Worm (Caenorhabditis elegans) whole organism, L1 larva: Measurements from ENCODE around the gene F16B12.1.
A peak's percentile ranks its signal among the peaks of the same experiment; 100 is the strongest.

Experiments
- C16A3.4 ChIP-seq: fragments of 150-350 bp; optimal IDR thresholded peaks from 2 replicates; lab custom pipeline; 2014; ENCODE audit warnings: missing biosample characterization, missing genetic modification characterization
- alr-1 ChIP-seq: fragments of 200-800 bp; sonication (Bioruptor generic); optimal IDR thresholded peaks from 2 replicates; lab custom pipeline; 2018; ENCODE audit warnings: borderline replicate concordance, mild to moderate bottlenecking, missing genetic modification characterization, missing compliant biosample characterization
- aly-2 ChIP-seq: fragments of 150-350 bp; optimal IDR thresholded peaks from 2 replicates; lab custom pipeline; 2014; ENCODE audit warnings: missing biosample characterization, missing genetic modification characterization
- ama-1 ChIP-seq: fragments of 150-350 bp; optimal IDR thresholded peaks from 2 replicates; lab custom pipeline; 2014
- blmp-1 ChIP-seq: fragments of 150-350 bp; optimal IDR thresholded peaks from 2 replicates; lab custom pipeline; 2014; ENCODE audit warnings: missing biosample characterization, missing genetic modification characterization
- ceh-8 ChIP-seq: fragments of 200-800 bp; sonication (Bioruptor generic); optimal IDR thresholded peaks from 2 replicates; lab custom pipeline; 2018; ENCODE audit warnings: mild to moderate bottlenecking, missing genetic modification characterization, moderate library complexity, missing compliant biosample characterization
- ceh-90 ChIP-seq: sonication (generic microtip); optimal IDR thresholded peaks from 2 replicates; lab custom pipeline; 2016; ENCODE audit warnings: missing genetic modification characterization, missing compliant biosample characterization
- dpl-1 ChIP-seq, 3 experiments: fragments of 150-350 bp in 2 of 3; sonication (generic microtip) in 1 of 3; optimal IDR thresholded peaks; 2 replicates each; lab custom pipeline; 2014 to 2017; ENCODE audit warnings: missing biosample characterization in 3 of 3, missing genetic modification characterization in 3 of 3, missing genetic modification reagents in 3 of 3
- dsc-1 ChIP-seq: sonication (generic microtip); optimal IDR thresholded peaks from 2 replicates; lab custom pipeline; 2016; ENCODE audit warnings: mild to moderate bottlenecking, missing genetic modification characterization, missing compliant biosample characterization
- efl-1 ChIP-seq, 4 experiments: fragments of 150-350 bp; optimal IDR thresholded peaks in 3 of 4; peaks in 1 of 4; 1 replicate in 1 of 4; 2 replicates in 3 of 4; lab custom pipeline; 2014; ENCODE audit warnings: missing biosample characterization in 2 of 4, missing genetic modification characterization in 2 of 4, missing genetic modification reagents in 2 of 4
- egl-13 ChIP-seq: sonication (generic microtip); optimal IDR thresholded peaks from 2 replicates; lab custom pipeline; 2016; ENCODE audit warnings: missing genotype, missing genetic modification reagents, missing genetic modification characterization, missing compliant biosample characterization
- elt-3 ChIP-seq, 6 experiments: fragments of 150-350 bp in 1 of 6; sonication (generic microtip); optimal IDR thresholded peaks; 2 replicates each; lab custom pipeline; 2017 to 2018; ENCODE audit warnings: missing biosample characterization in 6 of 6, missing genetic modification characterization in 6 of 6, inconsistent platforms in 1 of 6
- ets-5 ChIP-seq: fragments of 200-800 bp; sonication (Bioruptor generic); IDR thresholded peaks from 2 replicates; pipeline ENCODE4 v1.3.6; 2022; ENCODE audit warnings: missing genetic modification characterization, missing compliant biosample characterization
- fkh-10 ChIP-seq: sonication (generic microtip); optimal IDR thresholded peaks from 2 replicates; lab custom pipeline; 2017; ENCODE audit warnings: missing biosample characterization, missing genetic modification reagents, missing genetic modification characterization
- fkh-4 ChIP-seq: sonication (generic microtip); optimal IDR thresholded peaks from 2 replicates; lab custom pipeline; 2016; ENCODE audit warnings: missing compliant biosample characterization, missing genetic modification characterization, borderline replicate concordance
- fkh-8 ChIP-seq: sonication (generic microtip); optimal IDR thresholded peaks from 2 replicates; lab custom pipeline; 2016; ENCODE audit warnings: mild to moderate bottlenecking, missing genetic modification characterization, missing compliant biosample characterization
- grh-1 ChIP-seq: fragments of 200-800 bp; sonication (Bioruptor generic); IDR thresholded peaks from 2 replicates; pipeline ENCODE4 v1.3.6; 2022; ENCODE audit warnings: missing genetic modification reagents, missing genetic modification characterization, missing compliant biosample characterization
- hlh-17 ChIP-seq: fragments of 200-800 bp; sonication (Bioruptor generic); optimal IDR thresholded peaks from 2 replicates; lab custom pipeline; 2018; ENCODE audit warnings: missing genetic modification characterization, mild to moderate bottlenecking, missing compliant biosample characterization, moderate library complexity, borderline replicate concordance
- hpl-2 ChIP-seq: fragments of 150-350 bp; optimal IDR thresholded peaks from 2 replicates; lab custom pipeline; 2014; ENCODE audit warnings: missing biosample characterization, missing genetic modification reagents, missing genetic modification characterization
- irx-1 ChIP-seq: sonication (generic microtip); optimal IDR thresholded peaks from 2 replicates; lab custom pipeline; 2016; ENCODE audit warnings: missing genetic modification characterization, missing compliant biosample characterization
- lin-13 ChIP-seq: fragments of 150-350 bp; optimal IDR thresholded peaks from 2 replicates; lab custom pipeline; 2014; ENCODE audit warnings: missing biosample characterization, missing genetic modification reagents, missing genetic modification characterization
- lin-14 ChIP-seq: fragments of 200-800 bp; sonication (Bioruptor generic); optimal IDR thresholded peaks from 2 replicates; lab custom pipeline; 2018; ENCODE audit warnings: mild to moderate bottlenecking, missing genetic modification characterization, moderate library complexity, missing compliant biosample characterization
- lin-15B ChIP-seq: fragments of 150-350 bp; sonication (generic microtip); optimal IDR thresholded peaks from 3 replicates; lab custom pipeline; 2014; ENCODE audit warnings: missing biosample characterization, missing genetic modification characterization
- lin-39 ChIP-seq: fragments of 150-350 bp; optimal IDR thresholded peaks from 2 replicates; lab custom pipeline; 2014; ENCODE audit warnings: missing biosample characterization, missing genetic modification reagents, missing genetic modification characterization
- lsy-2 ChIP-seq, 2 experiments: fragments of 150-350 bp; optimal IDR thresholded peaks; 2 replicates each; lab custom pipeline; 2014; ENCODE audit warnings: missing biosample characterization in 2 of 2, missing genetic modification characterization in 2 of 2
- mab-9 ChIP-seq: fragments of 200-800 bp; sonication (Bioruptor generic); IDR thresholded peaks from 2 replicates; pipeline ENCODE4 v1.3.6; 2022; ENCODE audit warnings: missing genetic modification reagents, missing genetic modification characterization, missing compliant biosample characterization
- mdl-1 ChIP-seq, 2 experiments: fragments of 150-350 bp; optimal IDR thresholded peaks; 2 replicates each; lab custom pipeline; 2014 to 2017; ENCODE audit warnings: missing biosample characterization in 2 of 2, missing genetic modification characterization in 2 of 2, inconsistent platforms in 1 of 2
- mef-2 ChIP-seq: fragments of 150-350 bp; optimal IDR thresholded peaks from 2 replicates; lab custom pipeline; 2014; ENCODE audit warnings: missing biosample characterization, missing genetic modification characterization
- nhr-20 ChIP-seq: sonication (generic microtip); optimal IDR thresholded peaks from 2 replicates; lab custom pipeline; 2016; ENCODE audit warnings: mild to moderate bottlenecking, missing genetic modification characterization, missing compliant biosample characterization
- nhr-28 ChIP-seq: fragments of 150-350 bp; optimal IDR thresholded peaks from 2 replicates; lab custom pipeline; 2014; ENCODE audit warnings: missing biosample characterization, missing genetic modification characterization
- nhr-47 ChIP-seq: sonication (generic microtip); optimal IDR thresholded peaks from 2 replicates; lab custom pipeline; 2016; ENCODE audit warnings: mild to moderate bottlenecking, missing genetic modification characterization, moderate library complexity, missing compliant biosample characterization
- nhr-71 ChIP-seq: sonication (generic microtip); optimal IDR thresholded peaks from 2 replicates; lab custom pipeline; 2016; ENCODE audit warnings: mild to moderate bottlenecking, missing genetic modification characterization, moderate library complexity, missing compliant biosample characterization
- nhr-77 ChIP-seq: fragments of 150-350 bp; optimal IDR thresholded peaks from 2 replicates; lab custom pipeline; 2014; ENCODE audit warnings: missing biosample characterization, missing genetic modification characterization
- nhr-85 ChIP-seq: sonication (generic microtip); peaks from one replicate; lab custom pipeline; 2016; ENCODE audit warnings: missing genetic modification characterization, inconsistent platforms, missing compliant biosample characterization
- pag-3 ChIP-seq: sonication (generic microtip); optimal IDR thresholded peaks from 2 replicates; lab custom pipeline; 2017; ENCODE audit warnings: missing genetic modification characterization, mild to moderate bottlenecking, missing compliant biosample characterization, antibody characterized with exemption, borderline replicate concordance; ENCODE audit not compliant: insufficient read depth
- pqm-1 ChIP-seq: sonication (generic microtip); optimal IDR thresholded peaks from 3 replicates; lab custom pipeline; 2017; ENCODE audit warnings: missing biosample characterization, missing genetic modification characterization
- rnt-1 ChIP-seq: sonication (generic microtip); optimal IDR thresholded peaks from 2 replicates; lab custom pipeline; 2016; ENCODE audit warnings: mild to moderate bottlenecking, missing genetic modification characterization, moderate library complexity, missing compliant biosample characterization
- snu-23 ChIP-seq: sonication (generic microtip); optimal IDR thresholded peaks from 2 replicates; lab custom pipeline; 2016; ENCODE audit warnings: missing genetic modification characterization, missing compliant biosample characterization
- sox-4 ChIP-seq: sonication (generic microtip); optimal IDR thresholded peaks from 2 replicates; lab custom pipeline; 2016; ENCODE audit warnings: missing genetic modification characterization, missing compliant biosample characterization
- sup-37 ChIP-seq: fragments of 200-800 bp; sonication (Bioruptor generic); optimal IDR thresholded peaks from 2 replicates; lab custom pipeline; 2018; ENCODE audit warnings: mild to moderate bottlenecking, missing genetic modification characterization, missing compliant biosample characterization
- unc-130 ChIP-seq: fragments of 150-350 bp; optimal IDR thresholded peaks from 2 replicates; lab custom pipeline; 2017; ENCODE audit warnings: missing biosample characterization, missing genetic modification characterization, inconsistent platforms
- unc-86 ChIP-seq: sonication (generic microtip); optimal IDR thresholded peaks from 2 replicates; lab custom pipeline; 2016; ENCODE audit warnings: missing genetic modification characterization, missing compliant biosample characterization
- xbp-1 ChIP-seq: sonication (generic microtip); optimal IDR thresholded peaks from 2 replicates; lab custom pipeline; 2016; ENCODE audit warnings: missing genetic modification characterization, missing compliant biosample characterization
- zip-4 ChIP-seq: fragments of 200-800 bp; sonication (Bioruptor generic); optimal IDR thresholded peaks from 2 replicates; lab custom pipeline; 2018; ENCODE audit warnings: mild to moderate bottlenecking, missing genetic modification characterization, moderate library complexity, missing compliant biosample characterization

The F16B12.1 gene

ce11 chrX:14053754-14054153 lies 31.6 kb upstream of the F16B12.1 start:
- TF ChIP-seq mab-9 (GFP tag; lab: Robert Waterston, UW) (no peak), efl-1 (optimal IDR thresholded peaks at IDR 0.05; lab: Kevin White, UChicago) (no peak), efl-1 (GFP tag; optimal IDR thresholded peaks at IDR 0.05 in 1 of 2; lab: Kevin White, UChicago) (no peak), pqm-1 (tag; lab: Kevin White, UChicago) (no peak), sox-4 (tag; lab: Kevin White, UChicago) (no peak), ets-5 (GFP tag; lab: Robert Waterston, UW) (no peak), hlh-17 (GFP tag; lab: Kevin White, UChicago) (no peak), hpl-2 (GFP tag; lab: Kevin White, UChicago) (no peak), sup-37 (no peak), lin-13 (GFP tag; lab: Kevin White, UChicago) (no peak), nhr-20 (tag; lab: Kevin White, UChicago) (no peak), fkh-8 (tag; lab: Kevin White, UChicago) (no peak), dpl-1 (GFP tag; optimal IDR thresholded peaks at IDR 0.05; lab: Kevin White, UChicago) (no peak), fkh-4 (no peak), ceh-8 (no peak), xbp-1 (tag; lab: Kevin White, UChicago) (no peak), dsc-1 (tag; lab: Kevin White, UChicago) (no peak)

ce11 chrX:14054799-14055198 lies 30.5 kb upstream of the F16B12.1 start:
- TF ChIP-seq lsy-2 (tag; optimal IDR thresholded peaks at IDR 0.05; lab: Kevin White, UChicago) (peak; percentile 7 to 40), unc-130 (tag; lab: Kevin White, UChicago) (peak; percentile 23), sox-4 (tag; lab: Kevin White, UChicago) (no peak), aly-2 (tag; lab: Kevin White, UChicago) (no peak), nhr-28 (tag; lab: Kevin White, UChicago) (no peak), grh-1 (GFP tag; lab: Robert Waterston, UW) (no peak), lin-14 (GFP tag; lab: Kevin White, UChicago) (peak; percentile 57), rnt-1 (tag; lab: Kevin White, UChicago) (peak; percentile 64), snu-23 (GFP tag; lab: Kevin White, UChicago) (peak; percentile 45), nhr-20 (tag; lab: Kevin White, UChicago) (peak; percentile 2), nhr-47 (tag; lab: Kevin White, UChicago) (no peak), pag-3 (tag; lab: Kevin White, UChicago) (peak; percentile 47), nhr-71 (tag; lab: Kevin White, UChicago) (peak; percentile 54), dsc-1 (tag; lab: Kevin White, UChicago) (peak; percentile 37)

- peak; percentile 72 for TF ChIP-seq fkh-4
- no peak for TF ChIP-seq ama-1 (lab: Kevin White, UChicago)
- TF ChIP-seq dsc-1 (tag; lab: Kevin White, UChicago), result peak; percentile 87
Observed at ce11 chrX:14055715-14056114, 29.6 kb upstream of the F16B12.1 start.

ce11 chrX:14056527-14056926 lies 28.8 kb upstream of the F16B12.1 start:
- peak; percentile 68 for TF ChIP-seq blmp-1 (tag; lab: Kevin White, UChicago)
- TF ChIP-seq nhr-28 (tag; lab: Kevin White, UChicago), result no peak
- peak in 1 of 6 experiments; percentile 56 for TF ChIP-seq elt-3 (tag; optimal IDR thresholded peaks at IDR 0.05; lab: Kevin White, UChicago)
- no peak for TF ChIP-seq egl-13
- peak; percentile 35 for TF ChIP-seq lin-39 (tag; lab: Kevin White, UChicago)
- TF ChIP-seq grh-1 (GFP tag; lab: Robert Waterston, UW), result no peak
- TF ChIP-seq alr-1, result no peak
- TF ChIP-seq nhr-77 (tag; lab: Kevin White, UChicago), result no peak
- TF ChIP-seq zip-4 (GFP tag; lab: Kevin White, UChicago), result no peak
- no peak for TF ChIP-seq ceh-90 (tag; lab: Kevin White, UChicago)
- TF ChIP-seq irx-1 (tag; lab: Kevin White, UChicago), result no peak
- TF ChIP-seq mdl-1 (tag; optimal IDR thresholded peaks at IDR 0.05; lab: Kevin White, UChicago), result no peak
- TF ChIP-seq dsc-1 (tag; lab: Kevin White, UChicago), result no peak
- TF ChIP-seq dpl-1 (GFP tag; optimal IDR thresholded peaks at IDR 0.05; lab: Kevin White, UChicago), result no peak
- no peak for TF ChIP-seq fkh-4
- TF ChIP-seq rnt-1 (tag; lab: Kevin White, UChicago), result peak; percentile 63
- TF ChIP-seq pag-3 (tag; lab: Kevin White, UChicago), result peak; percentile 25
- peak; percentile 0 for TF ChIP-seq nhr-85 (tag; lab: Kevin White, UChicago)
- no peak for TF ChIP-seq xbp-1 (tag; lab: Kevin White, UChicago)
- no peak for TF ChIP-seq lin-15B (tag; lab: Kevin White, UChicago)
- no peak for TF ChIP-seq C16A3.4 (tag; lab: Kevin White, UChicago)
- no peak for TF ChIP-seq efl-1 (optimal IDR thresholded peaks at IDR 0.05; lab: Kevin White, UChicago)
- no peak for TF ChIP-seq efl-1 (GFP tag; optimal IDR thresholded peaks at IDR 0.05 in 1 of 2; lab: Kevin White, UChicago)
- TF ChIP-seq fkh-10 (GFP tag; lab: Kevin White, UChicago), result no peak
- TF ChIP-seq nhr-71 (tag; lab: Kevin White, UChicago), result peak; percentile 19
- TF ChIP-seq unc-86 (tag; lab: Kevin White, UChicago), result no peak
- TF ChIP-seq mef-2, result no peak
